Fruit fly (Drosophila melanogaster) whole organism, prepupa: ENCODE data around the gene Ssadh.

Experiments
- Blimp-1 ChIP-seq: fragments of 200-800 bp; sonication (Bioruptor generic); optimal IDR thresholded peaks from 3 replicates; lab custom pipeline; 2017; ENCODE audit warnings: missing biosample characterization, missing genetic modification characterization, mild to moderate bottlenecking, moderate library complexity, missing genetic modification reagents
- CG10631 ChIP-seq: fragments of 200-800 bp; sonication (Bioruptor generic); optimal IDR thresholded peaks from 2 replicates; lab custom pipeline; 2016; ENCODE audit warnings: missing biosample characterization, missing genetic modification characterization
- CG11294 ChIP-seq: fragments of 200-800 bp; sonication (Bioruptor generic); IDR thresholded peaks from 2 replicates; pipeline ENCODE4 v1.3.6; 2022; ENCODE audit warnings: missing biosample characterization, missing genetic modification characterization
- CG11902 ChIP-seq: fragments of 200-800 bp; sonication (Bioruptor generic); optimal IDR thresholded peaks from 3 replicates; lab custom pipeline; 2016; ENCODE audit warnings: missing biosample characterization, missing genetic modification characterization
- CG15336 ChIP-seq: fragments of 200-800 bp; sonication (Bioruptor generic); IDR thresholded peaks from 2 replicates; pipeline ENCODE4 v1.3.6; 2022; ENCODE audit warnings: missing biosample characterization, missing genetic modification characterization
- CG1621 ChIP-seq: fragments of 200-800 bp; sonication (Bioruptor generic); optimal IDR thresholded peaks from 3 replicates; lab custom pipeline; 2018; ENCODE audit warnings: missing biosample characterization, mild to moderate bottlenecking, missing genetic modification characterization
- CG31627 ChIP-seq: fragments of 200-800 bp; sonication (Bioruptor generic); optimal IDR thresholded peaks from 3 replicates; lab custom pipeline; 2016; ENCODE audit warnings: missing biosample characterization, missing genetic modification characterization
- CG32006 ChIP-seq: fragments of 200-800 bp; sonication (Bioruptor generic); optimal IDR thresholded peaks from 3 replicates; lab custom pipeline; 2017; ENCODE audit warnings: missing biosample characterization, mild to moderate bottlenecking, missing genetic modification characterization
- CG3919 ChIP-seq: fragments of 200-800 bp; sonication (Bioruptor generic); optimal IDR thresholded peaks from 3 replicates; lab custom pipeline; 2016; ENCODE audit warnings: missing biosample characterization, missing genetic modification characterization
- CG6163 ChIP-seq: fragments of 200-800 bp; sonication (Bioruptor generic); IDR thresholded peaks from 3 replicates; pipeline ENCODE4 v1.3.6; 2022; ENCODE audit warnings: missing biosample characterization, missing genetic modification characterization
- CG6276 ChIP-seq: fragments of 200-800 bp; sonication (Bioruptor generic); optimal IDR thresholded peaks from 2 replicates; lab custom pipeline; 2017; ENCODE audit warnings: missing biosample characterization, mild to moderate bottlenecking, missing genetic modification characterization
- CG6854 ChIP-seq: fragments of 200-800 bp; sonication (Bioruptor generic); optimal IDR thresholded peaks from 2 replicates; lab custom pipeline; 2017; ENCODE audit warnings: missing biosample characterization, mild to moderate bottlenecking, missing genetic modification characterization
- CG8119 ChIP-seq: fragments of 200-800 bp; sonication (Bioruptor generic); IDR thresholded peaks from 3 replicates; pipeline ENCODE4 v1.3.6; 2022; ENCODE audit warnings: missing biosample characterization, missing genetic modification characterization
- CG9139 ChIP-seq: fragments of 200-800 bp; sonication (Bioruptor generic); optimal IDR thresholded peaks from 3 replicates; lab custom pipeline; 2017; ENCODE audit warnings: missing biosample characterization, mild to moderate bottlenecking, missing genetic modification characterization
- Eip75B ChIP-seq: fragments of 200-800 bp; sonication (Bioruptor generic); optimal IDR thresholded peaks from 3 replicates; lab custom pipeline; 2016; ENCODE audit warnings: missing biosample characterization, missing genetic modification characterization
- Eip78C ChIP-seq: fragments of 200-800 bp; sonication (Bioruptor generic); peaks from one replicate; lab custom pipeline; 2016; ENCODE audit warnings: missing biosample characterization, missing genetic modification characterization
- Eip93F ChIP-seq: fragments of 200-800 bp; sonication (Bioruptor generic); optimal IDR thresholded peaks from 2 replicates; lab custom pipeline; 2016; ENCODE audit warnings: missing biosample characterization, mild to moderate bottlenecking, missing genetic modification characterization
- Hr38 ChIP-seq: sonication (Bioruptor generic); optimal IDR thresholded peaks from 2 replicates; lab custom pipeline; 2016; ENCODE audit warnings: missing biosample characterization, missing genetic modification characterization
- Hr39 ChIP-seq: fragments of 200-800 bp; sonication (Bioruptor generic); optimal IDR thresholded peaks from 2 replicates; lab custom pipeline; 2016; ENCODE audit warnings: missing biosample characterization, missing genetic modification characterization
- Hr4 ChIP-seq: fragments of 200-800 bp; sonication (Bioruptor generic); optimal IDR thresholded peaks from 3 replicates; lab custom pipeline; 2016; ENCODE audit warnings: missing biosample characterization, missing genetic modification characterization
- Lpt ChIP-seq: fragments of 200-800 bp; sonication (Bioruptor generic); optimal IDR thresholded peaks from 3 replicates; lab custom pipeline; 2016; ENCODE audit warnings: missing biosample characterization, missing genetic modification characterization
- OdsH ChIP-seq: fragments of 200-800 bp; sonication (Bioruptor generic); optimal IDR thresholded peaks from 3 replicates; lab custom pipeline; 2016; ENCODE audit warnings: missing biosample characterization, missing genetic modification characterization
- Sox102F ChIP-seq: fragments of 200-800 bp; sonication (Bioruptor generic); optimal IDR thresholded peaks from 2 replicates; lab custom pipeline; 2016; ENCODE audit warnings: missing biosample characterization, mild to moderate bottlenecking, missing genetic modification characterization
- Sox15 ChIP-seq: fragments of 200-800 bp; sonication (Bioruptor generic); optimal IDR thresholded peaks from 3 replicates; lab custom pipeline; 2016; ENCODE audit warnings: missing biosample characterization, missing genetic modification characterization
- achi ChIP-seq: fragments of 200-800 bp; sonication (Bioruptor generic); optimal IDR thresholded peaks from 3 replicates; lab custom pipeline; 2016; ENCODE audit warnings: missing biosample characterization, missing genetic modification characterization
- cyc ChIP-seq: fragments of 200-800 bp; sonication (Bioruptor generic); optimal IDR thresholded peaks from 3 replicates; lab custom pipeline; 2016; ENCODE audit warnings: missing biosample characterization, missing genetic modification characterization
- dac ChIP-seq: fragments of 200-800 bp; sonication (Bioruptor generic); optimal IDR thresholded peaks from 2 replicates; lab custom pipeline; 2017; ENCODE audit warnings: missing biosample characterization, mild to moderate bottlenecking, missing genetic modification characterization
- eg ChIP-seq: fragments of 200-800 bp; sonication (Bioruptor generic); IDR thresholded peaks from 3 replicates; pipeline ENCODE4 v1.3.6; 2022; ENCODE audit warnings: missing biosample characterization, missing genetic modification characterization
- fd59A ChIP-seq: fragments of 200-800 bp; sonication (Bioruptor generic); optimal IDR thresholded peaks from 2 replicates; lab custom pipeline; 2017; ENCODE audit warnings: missing biosample characterization, mild to moderate bottlenecking, missing genetic modification characterization, missing genetic modification reagents
- fd85E ChIP-seq: fragments of 200-800 bp; sonication (Bioruptor generic); optimal IDR thresholded peaks from 3 replicates; lab custom pipeline; 2016; ENCODE audit warnings: missing biosample characterization, missing genetic modification characterization
- fkh ChIP-seq: fragments of 200-800 bp; sonication (Bioruptor generic); optimal IDR thresholded peaks from 3 replicates; lab custom pipeline; 2017; ENCODE audit warnings: missing biosample characterization, mild to moderate bottlenecking, missing genetic modification characterization, moderate library complexity
- lz ChIP-seq: fragments of 200-800 bp; sonication (Bioruptor generic); optimal IDR thresholded peaks from 3 replicates; lab custom pipeline; 2016; ENCODE audit warnings: missing biosample characterization, missing genetic modification characterization
- pdm3 ChIP-seq: fragments of 200-800 bp; sonication (Bioruptor generic); optimal IDR thresholded peaks from 3 replicates; lab custom pipeline; 2016; ENCODE audit warnings: missing biosample characterization, missing genetic modification characterization
- salr ChIP-seq, 2 experiments: fragments of 200-800 bp; sonication (Bioruptor generic); optimal IDR thresholded peaks; 3 replicates each; lab custom pipeline; 2016 to 2018; ENCODE audit warnings: missing biosample characterization in 2 of 2, missing genetic modification characterization in 2 of 2, mild to moderate bottlenecking in 1 of 2
- svp ChIP-seq: fragments of 200-800 bp; sonication (Bioruptor generic); peaks from one replicate; lab custom pipeline; 2016; ENCODE audit warnings: missing biosample characterization, missing genetic modification characterization
- topi ChIP-seq: fragments of 200-800 bp; sonication (Bioruptor generic); optimal IDR thresholded peaks from 3 replicates; lab custom pipeline; 2016; ENCODE audit warnings: missing biosample characterization, missing genetic modification characterization

Gene Ssadh

dm6 chr3R:25661531-25662193 lies 34.9 kb upstream of the Ssadh start, which contains the start of gene RASSF8 (continued):
- TF ChIP-seq CG10631 (GFP tag; lab: Kevin White, UChicago) (no peak), CG11902 (GFP tag; lab: Kevin White, UChicago) (no peak), Eip75B (no peak), Eip78C (GFP tag; lab: Kevin White, UChicago) (peak; percentile 71), topi (GFP tag; lab: Kevin White, UChicago) (no peak), Sox15 (GFP tag; lab: Kevin White, UChicago) (no peak), Blimp-1 (peak; percentile 79), CG3919 (GFP tag; lab: Kevin White, UChicago) (no peak), Lpt (GFP tag; lab: Kevin White, UChicago) (no peak), CG8119 (GFP tag; lab: Robert Waterston, UW) (peak; percentile 25; the same call in 1 of the 3 replicates), cyc (GFP tag; lab: Kevin White, UChicago) (no peak), Hr38 (GFP tag; lab: Kevin White, UChicago) (no peak), CG31627 (GFP tag; lab: Kevin White, UChicago) (peak; percentile 20), CG15336 (GFP tag; lab: Robert Waterston, UW) (no peak), CG11294 (GFP tag; lab: Robert Waterston, UW) (no peak), achi (GFP tag; lab: Kevin White, UChicago) (peak; percentile 19), CG6163 (GFP tag; lab: Robert Waterston, UW) (no peak; the same call in 1 of the 3 replicates), dac (GFP tag; lab: Kevin White, UChicago) (no peak), Eip93F (GFP tag; lab: Kevin White, UChicago) (no peak), fd59A (no peak), salr (GFP tag; optimal IDR thresholded peaks at IDR 0.05; lab: Kevin White, UChicago) (no peak), Hr4 (GFP tag; lab: Kevin White, UChicago) (peak; percentile 25), lz (GFP tag; lab: Kevin White, UChicago) (peak; percentile 24), CG32006 (no peak), fd85E (GFP tag; lab: Kevin White, UChicago) (no peak), CG1621 (tag; lab: Kevin White, UChicago) (no peak)
- TF ChIP-seq, all 60 proteins: peak for 19

DNA sequence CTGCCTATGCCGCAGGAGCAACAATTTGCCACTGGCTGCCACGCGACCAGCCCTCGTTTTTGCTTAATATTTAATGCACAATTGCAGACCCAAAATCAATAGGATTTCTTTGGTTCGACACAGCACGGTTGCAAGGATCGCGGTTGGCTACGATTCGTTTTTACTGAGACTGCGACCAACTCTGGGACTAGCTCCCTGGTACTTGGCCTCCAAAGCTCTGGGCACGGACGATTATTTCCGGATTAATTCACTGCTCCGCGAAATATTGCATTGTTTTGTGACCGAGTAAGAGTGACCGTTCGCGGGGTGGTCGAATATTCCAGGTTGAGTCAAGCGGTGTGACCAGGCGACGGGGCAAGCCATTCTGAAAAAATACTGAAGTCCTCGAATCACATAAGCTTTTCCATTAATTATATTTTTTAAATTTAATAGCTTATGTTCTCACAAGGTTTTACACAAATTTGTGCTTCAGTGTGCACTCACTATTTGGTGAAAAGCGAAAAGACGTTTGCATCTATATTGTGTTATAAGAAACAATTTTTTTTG lies 34.3 kb upstream of the Ssadh start, which contains the start of gene Tnks:
Gene Tnks, minus strand, starts transcription at position 302 of the 546 bp plus-strand sequence.
- TF ChIP-seq CG8119 (GFP tag; lab: Robert Waterston, UW), result no peak
- no peak for TF ChIP-seq dac (GFP tag; lab: Kevin White, UChicago)
- TF ChIP-seq fd59A, result no peak
- TF ChIP-seq Sox102F (GFP tag; lab: Kevin White, UChicago), result peak; percentile 8
- TF ChIP-seq CG6276 (GFP tag; lab: Kevin White, UChicago), result no peak
- TF ChIP-seq OdsH (GFP tag; lab: Kevin White, UChicago), result peak; percentile 5
- TF ChIP-seq CG9139, result no peak
- no peak for TF ChIP-seq pdm3 (GFP tag; lab: Kevin White, UChicago)
- TF ChIP-seq svp, result peak; percentile 75
- TF ChIP-seq Hr39 (GFP tag; lab: Kevin White, UChicago), result no peak
- peak; percentile 33 for TF ChIP-seq CG10631 (GFP tag; lab: Kevin White, UChicago)
- TF ChIP-seq CG6163 (GFP tag; lab: Robert Waterston, UW), result peak; percentile 30; the same call in 1 of the 3 replicates
- TF ChIP-seq fd85E (GFP tag; lab: Kevin White, UChicago), result no peak
- TF ChIP-seq CG6854 (GFP tag; lab: Kevin White, UChicago), result peak; percentile 66
- TF ChIP-seq Eip78C (GFP tag; lab: Kevin White, UChicago), result peak; percentile 76

DNA sequence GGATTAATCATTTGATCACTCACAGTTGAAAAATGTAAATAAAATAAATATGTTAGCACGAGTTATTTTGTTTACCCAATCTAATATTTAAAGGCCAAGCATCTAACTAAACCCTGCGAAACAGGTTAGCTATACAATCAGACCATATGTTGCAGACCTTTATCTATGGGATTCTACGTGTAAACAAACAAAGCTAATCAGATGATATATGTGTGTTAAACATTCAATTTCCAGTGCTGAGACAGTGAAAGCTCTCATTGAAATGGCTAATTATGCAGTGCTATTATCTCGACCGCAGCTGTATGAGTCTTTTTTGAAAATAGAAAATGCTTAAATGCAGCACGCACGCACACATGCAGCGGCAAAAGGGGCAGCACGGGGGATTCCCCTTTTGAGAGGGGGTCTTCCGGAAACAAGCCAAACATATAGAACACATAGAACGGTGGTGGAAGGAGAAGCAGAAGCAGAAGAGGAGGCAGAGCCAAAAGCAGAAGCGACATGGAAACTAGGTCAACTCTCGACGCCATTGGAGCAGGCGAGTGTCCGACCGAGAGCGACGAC lies 33.2 kb upstream of the Ssadh start:
- TF ChIP-seq CG15336 (GFP tag; lab: Robert Waterston, UW), result peak; percentile 39; the same call in 1 of the 2 replicates
- peak; percentile 43 for TF ChIP-seq CG32006
- TF ChIP-seq Hr4 (GFP tag; lab: Kevin White, UChicago), result peak; percentile 8
- TF ChIP-seq dac (GFP tag; lab: Kevin White, UChicago), result no peak
- TF ChIP-seq pdm3 (GFP tag; lab: Kevin White, UChicago), result no peak
- peak; percentile 59 for TF ChIP-seq fkh (GFP tag; lab: Kevin White, UChicago)
- TF ChIP-seq eg, result 0 out of 3 replicates have a peak, but pooled peaks have one; percentile 18
